Worm (Caenorhabditis elegans) whole organism, midembryonic: Measurements from ENCODE around the gene F02C12.2.

Source experiments
- T22C8.4 ChIP-seq: fragments of 200-800 bp; sonication (Bioruptor generic); IDR thresholded peaks from 2 replicates; pipeline ENCODE4 v1.3.6; 2022; ENCODE audit warnings: missing genetic modification characterization, missing compliant biosample characterization
- cog-1 ChIP-seq: sonication (generic microtip); optimal IDR thresholded peaks from 2 replicates; lab custom pipeline; 2016; ENCODE audit warnings: missing genetic modification characterization, missing compliant biosample characterization
- flt-1 ChIP-seq: fragments of 200-800 bp; sonication (Bioruptor generic); IDR thresholded peaks from 2 replicates; pipeline ENCODE4 v1.3.6; 2022; ENCODE audit warnings: missing genetic modification characterization, missing compliant biosample characterization
- klf-2 ChIP-seq: fragments of 200-800 bp; sonication (Bioruptor generic); conservative IDR thresholded peaks from 2 replicates; pipeline ENCODE4 v1.3.6; 2022; ENCODE audit warnings: missing genetic modification reagents, missing genetic modification characterization, missing compliant biosample characterization
- med-1 ChIP-seq: sonication (generic microtip); optimal IDR thresholded peaks from 2 replicates; lab custom pipeline; 2017; ENCODE audit warnings: missing genetic modification characterization, mild to moderate bottlenecking, missing compliant biosample characterization, antibody characterized with exemption, missing genetic modification reagents; ENCODE audit not compliant: insufficient read depth
- ref-1 ChIP-seq: fragments of 200-800 bp; sonication (Bioruptor generic); conservative IDR thresholded peaks from 2 replicates; pipeline ENCODE4 v1.3.6; 2022; ENCODE audit warnings: missing genetic modification reagents, missing genetic modification characterization, missing compliant biosample characterization
- tab-1 ChIP-seq: fragments of 200-800 bp; sonication (Bioruptor generic); IDR thresholded peaks from 2 replicates; pipeline ENCODE4 v1.3.6; 2022; ENCODE audit warnings: missing genetic modification characterization, missing compliant biosample characterization
- ztf-23 ChIP-seq: fragments of 200-800 bp; sonication (Bioruptor generic); IDR thresholded peaks from 2 replicates; pipeline ENCODE4 v1.3.6; 2022; ENCODE audit warnings: missing genetic modification reagents, missing genetic modification characterization, missing compliant biosample characterization
- ztf-29 ChIP-seq: fragments of 200-800 bp; sonication (Bioruptor generic); IDR thresholded peaks from 2 replicates; pipeline ENCODE4 v1.3.6; 2022; ENCODE audit warnings: missing genetic modification reagents, missing genetic modification characterization, missing compliant biosample characterization

The F02C12.2 gene

ce11 chrX:13354672-13355407, 44.3 kb downstream of the F02C12.2 start:
- no peak for TF ChIP-seq klf-2 (GFP tag; lab: Robert Waterston, UW)
- TF ChIP-seq ztf-29 (GFP tag; lab: Robert Waterston, UW) = no peak
- TF ChIP-seq ref-1 (GFP tag; lab: Robert Waterston, UW) = no peak
- TF ChIP-seq cog-1 (tag; lab: Kevin White, UChicago) = no peak
- no peak for TF ChIP-seq flt-1 (GFP tag; lab: Robert Waterston, UW)
- TF ChIP-seq ztf-23 (GFP tag; lab: Robert Waterston, UW) = no peak
- TF ChIP-seq T22C8.4 (GFP tag; lab: Robert Waterston, UW) = no peak
- TF ChIP-seq med-1 (GFP tag; lab: Kevin White, UChicago) = no peak
- TF ChIP-seq tab-1 (GFP tag; lab: Robert Waterston, UW) = no peak

DNA sequence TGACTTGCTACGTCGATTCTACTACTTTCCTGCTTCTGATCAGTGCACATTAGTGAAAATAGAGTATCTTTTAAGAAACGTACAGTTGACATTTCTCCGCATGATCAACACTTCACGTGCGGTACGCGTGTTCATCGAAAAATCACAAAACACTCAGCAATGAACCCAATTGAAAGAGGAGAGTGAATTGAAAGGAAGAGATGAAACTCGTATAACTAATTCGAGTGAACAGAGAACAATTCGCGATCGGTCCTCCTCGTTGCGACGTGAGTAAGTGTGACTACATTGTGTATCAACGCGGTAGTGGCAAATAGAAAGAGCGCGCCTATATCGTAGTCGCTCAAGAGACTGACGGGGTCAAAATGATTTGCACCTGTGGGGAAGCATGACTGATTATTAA, 45.6 kb downstream of the F02C12.2 start:
- TF ChIP-seq T22C8.4 (GFP tag; lab: Robert Waterston, UW) (no peak), med-1 (GFP tag; lab: Kevin White, UChicago) (no peak), ztf-23 (GFP tag; lab: Robert Waterston, UW) (no peak), tab-1 (GFP tag; lab: Robert Waterston, UW) (no peak), klf-2 (GFP tag; lab: Robert Waterston, UW) (no peak), ref-1 (GFP tag; lab: Robert Waterston, UW) (no peak), cog-1 (tag; lab: Kevin White, UChicago) (no peak), flt-1 (GFP tag; lab: Robert Waterston, UW) (no peak), ztf-29 (GFP tag; lab: Robert Waterston, UW) (no peak)

ce11 chrX:13352164-13352563, 47.0 kb downstream of the F02C12.2 start:
- TF ChIP-seq cog-1 (tag; lab: Kevin White, UChicago) (no peak), med-1 (GFP tag; lab: Kevin White, UChicago) (no peak), ztf-29 (GFP tag; lab: Robert Waterston, UW) (no peak), tab-1 (GFP tag; lab: Robert Waterston, UW) (no peak), ref-1 (GFP tag; lab: Robert Waterston, UW) (no peak), ztf-23 (GFP tag; lab: Robert Waterston, UW) (no peak), T22C8.4 (GFP tag; lab: Robert Waterston, UW) (no peak), klf-2 (GFP tag; lab: Robert Waterston, UW) (no peak), flt-1 (GFP tag; lab: Robert Waterston, UW) (no peak)

- TF ChIP-seq ztf-29 (GFP tag; lab: Robert Waterston, UW) = no peak
- TF ChIP-seq med-1 (GFP tag; lab: Kevin White, UChicago) = no peak
- no peak for TF ChIP-seq cog-1 (tag; lab: Kevin White, UChicago)
- TF ChIP-seq T22C8.4 (GFP tag; lab: Robert Waterston, UW) = no peak
- TF ChIP-seq klf-2 (GFP tag; lab: Robert Waterston, UW) = no peak
- no peak for TF ChIP-seq ref-1 (GFP tag; lab: Robert Waterston, UW)
- no peak for TF ChIP-seq ztf-23 (GFP tag; lab: Robert Waterston, UW)
- no peak for TF ChIP-seq tab-1 (GFP tag; lab: Robert Waterston, UW)
- no peak for TF ChIP-seq flt-1 (GFP tag; lab: Robert Waterston, UW)
Observed at ce11 chrX:13350804-13351747, 48.0 kb downstream of the F02C12.2 start, which contains the start of gene mxl-3. Gene mxl-3, minus strand, starts transcription at chrX:13350804.

ce11 chrX:13350123-13350798, 48.9 kb downstream of the F02C12.2 start:
- TF ChIP-seq tab-1 (GFP tag; lab: Robert Waterston, UW) = no peak
- TF ChIP-seq flt-1 (GFP tag; lab: Robert Waterston, UW) = no peak
- TF ChIP-seq klf-2 (GFP tag; lab: Robert Waterston, UW) = no peak
- no peak for TF ChIP-seq ref-1 (GFP tag; lab: Robert Waterston, UW)
- no peak for TF ChIP-seq med-1 (GFP tag; lab: Kevin White, UChicago)
- TF ChIP-seq cog-1 (tag; lab: Kevin White, UChicago) = no peak
- TF ChIP-seq ztf-29 (GFP tag; lab: Robert Waterston, UW) = no peak
- TF ChIP-seq ztf-23 (GFP tag; lab: Robert Waterston, UW) = no peak
- TF ChIP-seq T22C8.4 (GFP tag; lab: Robert Waterston, UW) = no peak

DNA sequence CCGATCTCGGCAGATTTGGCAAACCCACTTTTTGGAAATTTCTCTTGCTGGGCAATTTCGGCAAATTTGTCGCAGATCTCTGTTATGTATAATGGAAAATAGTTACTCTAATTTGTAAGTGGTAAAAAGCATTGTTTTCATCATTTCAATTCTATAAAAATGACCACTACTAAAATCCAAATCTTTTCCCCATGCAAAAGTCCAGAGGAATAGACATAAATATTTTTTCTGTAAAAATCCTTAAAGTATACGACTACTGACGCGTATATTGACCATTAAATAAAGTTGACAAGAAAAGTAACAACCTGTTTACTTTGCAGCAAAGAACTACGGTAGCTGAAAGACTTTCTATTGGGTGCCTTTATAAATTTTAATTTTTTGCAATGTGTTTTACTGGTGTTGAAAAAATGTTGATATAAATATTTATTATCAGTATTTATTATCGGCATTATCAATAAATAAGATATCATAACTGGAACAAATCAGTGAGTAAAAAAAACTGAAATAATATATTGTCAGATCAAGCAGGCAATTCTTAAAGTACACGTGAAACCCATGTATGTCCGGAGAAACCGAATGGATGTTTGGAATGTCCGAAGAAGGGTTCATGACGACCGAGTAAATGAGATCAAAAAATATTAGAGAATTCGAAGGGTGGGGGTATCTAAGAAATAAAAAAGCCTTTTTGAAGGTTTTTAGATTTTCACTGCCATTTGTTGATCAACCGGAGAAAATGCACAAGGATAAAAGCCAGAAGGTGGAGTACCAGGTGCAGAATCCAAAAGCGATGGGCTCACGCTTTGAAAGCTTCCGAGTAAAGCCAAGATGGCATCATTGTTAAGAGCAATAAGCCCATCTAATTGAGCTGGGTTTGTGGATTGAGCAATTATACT, 49.6 kb downstream of the F02C12.2 start:
- no peak for TF ChIP-seq ztf-23 (GFP tag; lab: Robert Waterston, UW)
- no peak for TF ChIP-seq cog-1 (tag; lab: Kevin White, UChicago)

ce11 chrX:13348417-13348816, 50.7 kb downstream of the F02C12.2 start:
- TF ChIP-seq cog-1 (tag; lab: Kevin White, UChicago) (no peak), med-1 (GFP tag; lab: Kevin White, UChicago) (no peak), tab-1 (GFP tag; lab: Robert Waterston, UW) (no peak), ztf-29 (GFP tag; lab: Robert Waterston, UW) (no peak), T22C8.4 (GFP tag; lab: Robert Waterston, UW) (no peak), ref-1 (GFP tag; lab: Robert Waterston, UW) (no peak), klf-2 (GFP tag; lab: Robert Waterston, UW) (no peak), ztf-23 (GFP tag; lab: Robert Waterston, UW) (no peak), flt-1 (GFP tag; lab: Robert Waterston, UW) (no peak)
